Worm (Caenorhabditis elegans) whole organism, L1 larva: ENCODE results near the gene C25E10.5.

Experiments used
- fkh-10 ChIP-seq: sonication (generic microtip); optimal IDR thresholded peaks from 2 replicates; lab custom pipeline; 2017; ENCODE audit warnings: missing biosample characterization, missing genetic modification reagents, missing genetic modification characterization
- sox-4 ChIP-seq: sonication (generic microtip); optimal IDR thresholded peaks from 2 replicates; lab custom pipeline; 2016; ENCODE audit warnings: missing genetic modification characterization, missing compliant biosample characterization

DNA sequence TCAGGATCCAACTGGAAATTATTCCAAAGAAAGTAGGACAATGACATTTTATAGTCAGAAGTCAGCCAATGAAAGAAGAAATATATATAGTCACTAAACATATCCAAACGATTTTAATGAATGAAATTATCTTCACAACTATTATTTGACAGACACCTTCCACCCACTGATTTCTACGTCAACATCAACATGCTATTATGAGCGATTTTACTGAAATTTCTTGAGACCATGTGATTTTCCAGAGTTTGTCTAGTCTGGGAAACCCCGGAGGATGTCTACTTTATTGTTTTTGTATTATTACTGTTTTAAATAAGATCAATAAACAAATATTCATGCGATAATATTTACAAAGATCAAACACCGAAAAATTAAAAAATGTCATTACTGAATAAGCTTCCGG lies 14.8 kb upstream of the C25E10.5 start, which contains the start of gene srt-18:
- TF ChIP-seq fkh-10 (GFP tag; lab: Kevin White, UChicago): no peak
- TF ChIP-seq sox-4 (tag; lab: Kevin White, UChicago): no peak
